Fruit fly (Drosophila melanogaster): ENCODE measurements around the gene CG9663.
A peak's percentile ranks its signal among the peaks of the same experiment; 100 is the strongest.

The CG9663 gene

dm6 chr2L:3269137-3269536 is 33.8 kb downstream of the CG9663 start, which contains the start of gene CG3347:
Gene CG3347 (plus strand): TSS chr2L:3269437.
- no peak for TF ChIP-seq CG5245 (GFP tag; optimal IDR thresholded peaks at IDR 0.05)
- TF ChIP-seq CG9609 (GFP tag; optimal IDR thresholded peaks at IDR 0.05), result no peak
- TF ChIP-seq CHES-1-like (GFP tag; optimal IDR thresholded peaks at IDR 0.05), result no peak
- no peak for TF ChIP-seq Lpt (GFP tag; optimal IDR thresholded peaks at IDR 0.05)
- no peak for TF ChIP-seq C15 (GFP tag; IDR thresholded peaks at IDR 0.05)
- TF ChIP-seq CG2199 (GFP tag; IDR thresholded peaks at IDR 0.05), result no peak
- TF ChIP-seq CG11398 (GFP tag; optimal IDR thresholded peaks at IDR 0.05), result no peak
- TF ChIP-seq Ets65A (GFP tag), result no peak

- no peak for TF ChIP-seq tio (GFP tag; optimal IDR thresholded peaks at IDR 0.05)
- no peak for TF ChIP-seq schlank (tag; optimal IDR thresholded peaks at IDR 0.05)
- TF ChIP-seq p53 (GFP tag; optimal IDR thresholded peaks at IDR 0.05), result no peak
- TF ChIP-seq kay (GFP tag; optimal IDR thresholded peaks at IDR 0.05), result no peak
- peak; percentile 94 for TF ChIP-seq CG5180 (GFP tag; optimal IDR thresholded peaks at IDR 0.05)
- peak; percentile 38 for TF ChIP-seq scrt (GFP tag; optimal IDR thresholded peaks at IDR 0.05)
- TF ChIP-seq Atf6 (GFP tag; IDR thresholded peaks at IDR 0.05), result no peak
- TF ChIP-seq slp2 (GFP tag; optimal IDR thresholded peaks at IDR 0.05), result no peak
- no peak for TF ChIP-seq nau (GFP tag; optimal IDR thresholded peaks at IDR 0.05)
Measured at dm6 chr2L:3265635-3266034, 37.3 kb downstream of the CG9663 start.

- TF ChIP-seq Ets65A (GFP tag), result peak; percentile 35
- TF ChIP-seq CG18599 (GFP tag; optimal IDR thresholded peaks at IDR 0.05), result peak; percentile 6
- no peak for TF ChIP-seq CG1647 (GFP tag; optimal IDR thresholded peaks at IDR 0.05)
- 0 out of 2 replicates have a peak, but pooled peaks have one; percentile 21 for TF ChIP-seq sisA (GFP tag; IDR thresholded peaks at IDR 0.05)
- TF ChIP-seq CG3726 (GFP tag; IDR thresholded peaks at IDR 0.05), result no peak
- TF ChIP-seq HmgZ (tag; optimal IDR thresholded peaks at IDR 0.05), result no peak
- no peak for TF ChIP-seq prd (optimal IDR thresholded peaks at IDR 0.05)
- TF ChIP-seq prd (GFP tag; IDR thresholded peaks at IDR 0.05), result 0 out of 3 replicates have a peak, but pooled peaks have one; percentile 8
- no peak for TF ChIP-seq CG11560 (tag; IDR thresholded peaks at IDR 0.05)
Measured at dm6 chr2L:3246030-3246429, 56.9 kb downstream of the CG9663 start.
